Fruit fly (Drosophila melanogaster) whole organism, pupa: ENCODE data around the gene CtIP.

Experiments used
- CG12605 ChIP-seq: fragments of 200-800 bp; sonication (Bioruptor generic); IDR thresholded peaks from 2 replicates; pipeline ENCODE4 v1.3.6; 2022; ENCODE audit warnings: missing biosample characterization, missing genetic modification characterization
- CG14655 ChIP-seq: fragments of 200-800 bp; sonication (Bioruptor generic); optimal IDR thresholded peaks from 3 replicates; lab custom pipeline; 2017; ENCODE audit warnings: mild to moderate bottlenecking, missing biosample characterization, missing genetic modification reagents, missing genetic modification characterization
- CG32121 ChIP-seq: fragments of 200-800 bp; sonication (Bioruptor generic); IDR thresholded peaks from 2 replicates; pipeline ENCODE4 v1.3.6; 2022; ENCODE audit warnings: missing biosample characterization, missing genetic modification characterization
- D1 ChIP-seq: fragments of 200-800 bp; sonication (Bioruptor generic); optimal IDR thresholded peaks from 2 replicates; lab custom pipeline; 2018; ENCODE audit warnings: missing biosample characterization, mild to moderate bottlenecking, missing genetic modification characterization, moderate library complexity
- fd96Ca ChIP-seq: fragments of 200-800 bp; sonication (Bioruptor generic); IDR thresholded peaks from 3 replicates; pipeline ENCODE4 v1.3.6; 2022; ENCODE audit warnings: missing biosample characterization, missing genetic modification characterization

DNA sequence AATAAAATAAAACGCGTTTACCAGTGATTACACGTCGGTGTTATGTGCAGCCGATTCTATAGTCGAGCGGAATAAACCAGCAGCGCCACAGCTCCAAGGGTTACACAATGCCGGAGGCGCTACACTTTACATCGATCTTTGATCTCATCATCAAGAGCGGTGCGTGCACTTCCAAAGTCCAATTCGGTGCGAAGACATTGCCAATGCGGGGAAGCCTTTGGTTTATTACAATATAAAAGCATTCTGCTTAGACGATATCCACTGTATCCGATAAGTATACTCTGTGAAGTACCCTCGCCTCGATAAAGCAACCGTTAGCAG, 48.2 kb upstream of the CtIP start:
- TF ChIP-seq CG12605 (no peak), fd96Ca (GFP tag; lab: Robert Waterston, UW) (no peak), CG14655 (no peak), D1 (tag; lab: Kevin White, UChicago) (no peak), CG32121 (GFP tag; lab: Robert Waterston, UW) (no peak)
